Fruit fly (Drosophila melanogaster): ENCODE data around the gene DEF8.
A peak's percentile ranks its signal among the peaks of the same experiment; 100 is the strongest.

DEF8 gene

DNA sequence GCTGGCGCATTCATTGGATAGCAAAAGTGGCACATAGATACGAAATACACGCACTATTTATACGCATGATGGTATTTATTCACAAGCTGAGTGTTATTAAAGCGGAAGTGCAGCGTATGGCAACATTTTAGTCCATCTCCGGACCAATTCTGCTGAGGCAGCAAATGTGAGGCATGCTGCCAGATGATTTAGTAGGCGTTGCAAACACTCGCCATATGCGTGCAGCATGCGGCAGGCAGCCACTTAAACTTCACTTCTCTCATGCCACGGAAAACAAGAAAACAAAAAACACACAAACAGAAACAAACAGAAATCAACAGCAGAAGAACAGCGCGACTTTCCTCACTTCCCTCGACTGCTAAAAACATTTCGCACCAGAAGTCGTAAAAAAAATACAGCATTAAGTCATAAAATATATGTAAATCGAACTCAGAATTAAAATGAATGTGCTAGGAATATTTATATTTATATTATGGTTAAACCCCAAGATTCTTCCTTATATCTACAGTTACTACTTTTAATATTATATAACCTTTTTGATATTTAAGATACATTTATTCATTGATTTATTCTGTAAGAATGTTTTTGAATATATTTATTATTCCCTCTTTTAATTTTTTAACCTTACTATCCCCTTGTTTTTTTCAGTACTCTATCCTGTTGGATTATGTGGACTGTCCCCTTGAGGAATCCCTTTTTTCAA is 32.5 kb upstream of the DEF8 start (continued):
- TF ChIP-seq CG8319 (GFP tag; optimal IDR thresholded peaks at IDR 0.05), result no peak
- TF ChIP-seq Eip78C (GFP tag), result peak; percentile 88
- TF ChIP-seq CG10631 (GFP tag; optimal IDR thresholded peaks at IDR 0.05), result peak; percentile 55
- TF ChIP-seq dsx (GFP tag; optimal IDR thresholded peaks at IDR 0.05; ENCODE audit: poor library complexity, severe bottlenecking), result peak; percentile 59
- peak; percentile 37 for TF ChIP-seq net (GFP tag; optimal IDR thresholded peaks at IDR 0.05)
- no peak for TF ChIP-seq CG4318 (GFP tag; optimal IDR thresholded peaks at IDR 0.05)
- no peak for TF ChIP-seq Ets21C (GFP tag; optimal IDR thresholded peaks at IDR 0.05)
- no peak for TF ChIP-seq CG1621 (tag; optimal IDR thresholded peaks at IDR 0.05)
- no peak for TF ChIP-seq pdm3 (GFP tag; optimal IDR thresholded peaks at IDR 0.05)
- TF ChIP-seq Sox102F (GFP tag; optimal IDR thresholded peaks at IDR 0.05), result peak; percentile 7
- TF ChIP-seq Hr4 (GFP tag; optimal IDR thresholded peaks at IDR 0.05), result no peak
- no peak for TF ChIP-seq salr (GFP tag; optimal IDR thresholded peaks at IDR 0.05)
- TF ChIP-seq fkh (GFP tag; optimal IDR thresholded peaks at IDR 0.05), result no peak
- no peak for TF ChIP-seq CG6163 (GFP tag; IDR thresholded peaks at IDR 0.05)
- TF ChIP-seq OdsH (GFP tag; optimal IDR thresholded peaks at IDR 0.05), result peak; percentile 27
- no peak for TF ChIP-seq CG11294 (GFP tag; IDR thresholded peaks at IDR 0.05)
- TF ChIP-seq Gug (GFP tag; IDR thresholded peaks at IDR 0.05), result no peak

DNA sequence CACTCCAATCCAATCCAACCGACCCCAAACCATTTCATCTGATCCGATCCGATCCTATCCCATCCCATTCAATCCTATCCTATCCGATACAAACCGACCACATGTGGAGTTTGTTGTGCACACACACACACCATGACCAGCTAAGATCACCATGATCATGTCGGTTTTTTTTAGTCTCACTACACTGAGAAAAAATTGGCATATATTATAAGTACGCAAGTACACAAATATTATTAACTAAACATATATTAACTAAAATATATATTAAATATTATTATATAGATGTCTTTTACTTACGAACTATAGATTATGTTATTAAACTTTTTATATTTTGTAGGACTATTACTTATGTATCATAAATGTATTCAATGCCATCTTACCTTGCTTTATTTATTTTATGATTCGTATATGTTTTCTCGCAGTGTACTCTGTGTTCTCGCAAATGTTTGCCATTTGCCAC is 30.0 kb upstream of the DEF8 start:
- TF ChIP-seq CG10669 (GFP tag; optimal IDR thresholded peaks at IDR 0.05) (peak; percentile 55), Eip78C (GFP tag) (peak; percentile 83), Smox (GFP tag; optimal IDR thresholded peaks at IDR 0.05) (peak; percentile 10), Sox15 (GFP tag; optimal IDR thresholded peaks at IDR 0.05) (peak; percentile 14), topi (GFP tag; optimal IDR thresholded peaks at IDR 0.05) (peak; percentile 14), CG15336 (GFP tag; IDR thresholded peaks at IDR 0.05) (peak; percentile 82), esn (GFP tag; optimal IDR thresholded peaks at IDR 0.05) (peak; percentile 40), svp (GFP tag) (peak; percentile 49), CG32006 (GFP tag; optimal IDR thresholded peaks at IDR 0.05) (peak; percentile 87), acj6 (GFP tag; optimal IDR thresholded peaks at IDR 0.05) (peak; percentile 59), CG8119 (GFP tag; IDR thresholded peaks at IDR 0.05) (peak; percentile 82), lz (GFP tag; optimal IDR thresholded peaks at IDR 0.05) (peak; percentile 3), CG4318 (GFP tag; optimal IDR thresholded peaks at IDR 0.05) (peak; percentile 67), Ets21C (GFP tag; optimal IDR thresholded peaks at IDR 0.05) (no peak), CG8632 (GFP tag; optimal IDR thresholded peaks at IDR 0.05) (peak; percentile 67), Gug (GFP tag; IDR thresholded peaks at IDR 0.05) (peak; percentile 45), CG1621 (tag; optimal IDR thresholded peaks at IDR 0.05) (no peak), cyc (GFP tag; optimal IDR thresholded peaks at IDR 0.05) (no peak), dac (GFP tag; optimal IDR thresholded peaks at IDR 0.05) (peak; percentile 20), CG6792 (GFP tag; optimal IDR thresholded peaks at IDR 0.05) (peak; percentile 45), CG6808 (GFP tag; optimal IDR thresholded peaks at IDR 0.05) (peak; percentile 60), ss (GFP tag; optimal IDR thresholded peaks at IDR 0.05) (peak; percentile 50 to 52), net (GFP tag; optimal IDR thresholded peaks at IDR 0.05) (peak; percentile 61), CG3919 (GFP tag; optimal IDR thresholded peaks at IDR 0.05) (peak; percentile 55), Lpt (GFP tag; optimal IDR thresholded peaks at IDR 0.05) (peak; percentile 55), CG6854 (GFP tag; optimal IDR thresholded peaks at IDR 0.05) (no peak), CG31627 (GFP tag; optimal IDR thresholded peaks at IDR 0.05) (no peak), fkh (GFP tag; optimal IDR thresholded peaks at IDR 0.05) (no peak), pdm3 (GFP tag; optimal IDR thresholded peaks at IDR 0.05) (peak; percentile 17), Blimp-1 (GFP tag; optimal IDR thresholded peaks at IDR 0.05) (no peak), Eip75B (GFP tag; optimal IDR thresholded peaks at IDR 0.05) (peak; percentile 5), CG16779 (tag; optimal IDR thresholded peaks at IDR 0.05) (no peak), OdsH (GFP tag; optimal IDR thresholded peaks at IDR 0.05) (peak; percentile 71), Eip93F (GFP tag; optimal IDR thresholded peaks at IDR 0.05) (no peak), CG11294 (GFP tag; IDR thresholded peaks at IDR 0.05) (no peak), salr (GFP tag; optimal IDR thresholded peaks at IDR 0.05) (peak in 1 of 2 experiments; percentile 72), CG6163 (GFP tag; IDR thresholded peaks at IDR 0.05) (peak; percentile 20; the same call in 1 of the 3 replicates), CG8319 (GFP tag; optimal IDR thresholded peaks at IDR 0.05) (no peak), Hr39 (GFP tag; optimal IDR thresholded peaks at IDR 0.05) (no peak), CG34406 (GFP tag; optimal IDR thresholded peaks at IDR 0.05) (peak; percentile 64), Hr38 (GFP tag; optimal IDR thresholded peaks at IDR 0.05) (no peak), Sox102F (GFP tag; optimal IDR thresholded peaks at IDR 0.05) (no peak), CG9139 (GFP tag; optimal IDR thresholded peaks at IDR 0.05) (peak; percentile 46), eg (GFP tag; IDR thresholded peaks at IDR 0.05) (peak; percentile 44; the same call in 1 of the 3 replicates)

Measured in whole organism, prepupa.